Worm (Caenorhabditis elegans): ENCODE results near the gene npp-26.

Gene npp-26

ce11 chrIV:4747553-4747952 is 17.0 kb upstream of the npp-26 start, which contains the start of gene tctn-1:
Gene tctn-1, minus strand, starts transcription at chrIV:4747832.
- peak; percentile 29 to 56 for TF ChIP-seq lsy-2 (tag; optimal IDR thresholded peaks at IDR 0.05)
- no peak for TF ChIP-seq sem-4 (tag; optimal IDR thresholded peaks at IDR 0.05)
- TF ChIP-seq dmd-4 (tag; optimal IDR thresholded peaks at IDR 0.05): no peak
- TF ChIP-seq nhr-77 (tag; optimal IDR thresholded peaks at IDR 0.05): no peak
- TF ChIP-seq nhr-237 (tag; optimal IDR thresholded peaks at IDR 0.05): no peak
- TF ChIP-seq nhr-10 (tag; optimal IDR thresholded peaks at IDR 0.05): no peak
- TF ChIP-seq lin-13 (GFP tag; optimal IDR thresholded peaks at IDR 0.05): peak; percentile 9
- TF ChIP-seq C34F6.9 (tag; optimal IDR thresholded peaks at IDR 0.05): no peak
- TF ChIP-seq ztf-1 (GFP tag; conservative IDR thresholded peaks at IDR 0.05): no peak
- TF ChIP-seq alr-1 (tag; optimal IDR thresholded peaks at IDR 0.05): no peak
- peak; percentile 16 for TF ChIP-seq nhr-129 (tag; optimal IDR thresholded peaks at IDR 0.05)
- peak; percentile 63 for TF ChIP-seq ama-1 (optimal IDR thresholded peaks at IDR 0.05)
- no peak for TF ChIP-seq unc-55 (GFP tag; optimal IDR thresholded peaks at IDR 0.05)
- no peak for TF ChIP-seq unc-39 (tag; optimal IDR thresholded peaks at IDR 0.05)
- TF ChIP-seq R02D3.7 (tag; optimal IDR thresholded peaks at IDR 0.05): no peak

DNA sequence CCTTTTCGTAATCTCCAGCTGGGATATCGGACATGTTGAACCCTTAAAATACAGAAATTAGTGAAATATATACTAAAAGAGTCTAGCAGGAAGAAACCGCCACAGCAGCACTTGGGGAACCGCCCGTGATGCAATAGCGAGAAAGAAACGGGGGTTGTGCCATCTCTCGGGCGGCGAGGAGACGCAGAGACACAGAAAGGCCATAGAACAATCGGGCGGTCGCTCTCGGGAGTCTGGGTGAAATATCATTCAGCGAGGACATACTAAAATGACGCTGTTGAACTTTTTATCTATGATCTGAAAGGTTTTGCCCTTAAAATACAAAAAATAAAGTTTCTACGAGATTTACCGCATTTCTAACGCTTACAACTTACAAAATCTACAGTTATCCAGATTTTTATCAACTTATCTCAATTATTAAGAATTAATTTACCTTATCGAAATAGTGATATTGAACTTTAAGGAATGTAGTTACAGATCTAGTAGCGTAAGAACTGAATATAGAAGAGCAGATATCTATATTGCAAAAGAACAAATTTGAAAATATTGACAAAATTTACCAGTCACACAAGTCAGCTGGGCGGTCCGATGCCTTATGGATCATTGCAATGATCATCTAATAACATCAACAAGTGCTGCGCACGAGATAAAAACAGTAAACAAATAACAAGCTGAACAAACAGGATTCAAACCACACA is 16.0 kb upstream of the npp-26 start, which contains the start of gene cyc-2.1:
cyc-2.1 (minus strand) TSS at position 605 of the 698 bp plus-strand sequence.
- TF ChIP-seq blmp-1 (tag; optimal IDR thresholded peaks at IDR 0.05; ENCODE audit: insufficient read depth): no peak
- TF ChIP-seq egl-27 (tag; optimal IDR thresholded peaks at IDR 0.05): no peak
- peak; percentile 70 for TF ChIP-seq nhr-25 (tag; optimal IDR thresholded peaks at IDR 0.05)
- TF ChIP-seq nhr-237 (tag; optimal IDR thresholded peaks at IDR 0.05): no peak
- TF ChIP-seq lin-39 (tag; optimal IDR thresholded peaks at IDR 0.05): no peak
- no peak for TF ChIP-seq ztf-1 (GFP tag; conservative IDR thresholded peaks at IDR 0.05)
- TF ChIP-seq ztf-4 (tag; optimal IDR thresholded peaks at IDR 0.05): peak; percentile 74
- no peak for TF ChIP-seq nhr-23 (tag; optimal IDR thresholded peaks at IDR 0.05)
- peak; percentile 62 for TF ChIP-seq F13H6.1 (tag; optimal IDR thresholded peaks at IDR 0.05)
- peak; percentile 14 for TF ChIP-seq gmeb-1 (tag; optimal IDR thresholded peaks at IDR 0.05)
- TF ChIP-seq mbf-1 (tag; optimal IDR thresholded peaks at IDR 0.05): no peak
- TF ChIP-seq nhr-21 (tag; optimal IDR thresholded peaks at IDR 0.05): peak; percentile 3
- TF ChIP-seq nhr-12 (tag; optimal IDR thresholded peaks at IDR 0.05): no peak
- TF ChIP-seq ztf-11 (tag; optimal IDR thresholded peaks at IDR 0.05): no peak
- TF ChIP-seq R02D3.7 (tag; optimal IDR thresholded peaks at IDR 0.05): no peak
- peak; percentile 38 for TF ChIP-seq mab-5 (tag; optimal IDR thresholded peaks at IDR 0.05)
- TF ChIP-seq peb-1 (tag; optimal IDR thresholded peaks at IDR 0.05): no peak
- no peak for TF ChIP-seq skn-1 (tag; optimal IDR thresholded peaks at IDR 0.05)
- peak; percentile 67 for TF ChIP-seq lin-13 (GFP tag; optimal IDR thresholded peaks at IDR 0.05)
- peak in 1 of 2 experiments; percentile 16 for TF ChIP-seq mdl-1 (tag; optimal IDR thresholded peaks at IDR 0.05)
- TF ChIP-seq ceh-82 (tag; optimal IDR thresholded peaks at IDR 0.05): no peak
- TF ChIP-seq zag-1 (tag; optimal IDR thresholded peaks at IDR 0.05): no peak
- no peak for TF ChIP-seq nhr-11 (tag; optimal IDR thresholded peaks at IDR 0.05)
- no peak for TF ChIP-seq aly-2 (tag; optimal IDR thresholded peaks at IDR 0.05)
- TF ChIP-seq dmd-4 (tag; optimal IDR thresholded peaks at IDR 0.05): no peak
- no peak for TF ChIP-seq elt-1 (tag; optimal IDR thresholded peaks at IDR 0.05)
- TF ChIP-seq fos-1 (tag; optimal IDR thresholded peaks at IDR 0.05): peak; percentile 70
- peak; percentile 61 for TF ChIP-seq crh-2 (tag; optimal IDR thresholded peaks at IDR 0.05)
- TF ChIP-seq Y55F3AM.14 (GFP tag; optimal IDR thresholded peaks at IDR 0.05): peak; percentile 39
- TF ChIP-seq unc-39 (tag; optimal IDR thresholded peaks at IDR 0.05): no peak
- no peak for TF ChIP-seq nhr-10 (tag; optimal IDR thresholded peaks at IDR 0.05)
- peak; percentile 22 for TF ChIP-seq nhr-6 (tag; optimal IDR thresholded peaks at IDR 0.05)
- TF ChIP-seq snpc-4 (tag; optimal IDR thresholded peaks at IDR 0.05): no peak
- peak; percentile 55 for TF ChIP-seq sma-3 (GFP tag; optimal IDR thresholded peaks at IDR 0.05)
- no peak for TF ChIP-seq unc-62 (GFP tag; optimal IDR thresholded peaks at IDR 0.05)
- TF ChIP-seq sem-4 (tag; optimal IDR thresholded peaks at IDR 0.05): peak; percentile 47
- TF ChIP-seq elt-3 (tag; optimal IDR thresholded peaks at IDR 0.05): no peak
- peak; percentile 80 for TF ChIP-seq sma-9 (GFP tag; optimal IDR thresholded peaks at IDR 0.05)
- no peak for TF ChIP-seq sma-9 (tag; optimal IDR thresholded peaks at IDR 0.05)
- no peak for TF ChIP-seq ZK546.5 (tag; optimal IDR thresholded peaks at IDR 0.05)
- TF ChIP-seq ceh-16 (tag; optimal IDR thresholded peaks at IDR 0.05): no peak
- TF ChIP-seq nhr-129 (tag; optimal IDR thresholded peaks at IDR 0.05): peak; percentile 95
- peak; percentile 19 for TF ChIP-seq lin-11 (tag; optimal IDR thresholded peaks at IDR 0.05)
- peak; percentile 59 to 87 for TF ChIP-seq lsy-2 (tag; optimal IDR thresholded peaks at IDR 0.05)
- peak; percentile 69 for TF ChIP-seq C34F6.9 (tag; optimal IDR thresholded peaks at IDR 0.05)
- peak; percentile 71 for TF ChIP-seq ama-1 (optimal IDR thresholded peaks at IDR 0.05)
- TF ChIP-seq nhr-77 (tag; optimal IDR thresholded peaks at IDR 0.05): no peak
- TF ChIP-seq alr-1 (tag; optimal IDR thresholded peaks at IDR 0.05): no peak
- peak; percentile 69 for TF ChIP-seq unc-55 (GFP tag; optimal IDR thresholded peaks at IDR 0.05)
